Worm (Caenorhabditis elegans): ENCODE measurements around the gene col-34.
"Not testable (repeated sequence)": the region's sequence is repeated elsewhere in the genome, so short reads cannot be mapped to it uniquely, and the experiment has no call there.

col-34 gene

ce11 chrIV:4204275-4204674 is 40.1 kb downstream of the col-34 start, which contains the start of gene pax-2:
Gene pax-2, minus strand, starts transcription at chrIV:4204375.
- TF ChIP-seq ama-1 (optimal IDR thresholded peaks at IDR 0.05) (no peak), dmd-4 (tag; optimal IDR thresholded peaks at IDR 0.05) (no peak), blmp-1 (tag; optimal IDR thresholded peaks at IDR 0.05; ENCODE audit: insufficient read depth) (no peak), lsy-2 (tag; optimal IDR thresholded peaks at IDR 0.05) (no peak), F13H6.1 (tag; optimal IDR thresholded peaks at IDR 0.05) (no peak), peb-1 (tag; optimal IDR thresholded peaks at IDR 0.05) (no peak), alr-1 (tag; optimal IDR thresholded peaks at IDR 0.05) (no peak), R02D3.7 (tag; optimal IDR thresholded peaks at IDR 0.05) (no peak), ztf-4 (tag; optimal IDR thresholded peaks at IDR 0.05) (no peak)

ce11 chrIV:4197167-4197566 is 47.2 kb downstream of the col-34 start, which contains the start of gene cyp-25A6:
Gene cyp-25A6, plus strand, starts transcription at chrIV:4197467.
- not testable (repeated sequence) for TF ChIP-seq nhr-11 (tag; optimal IDR thresholded peaks at IDR 0.05); sma-3 (GFP tag; optimal IDR thresholded peaks at IDR 0.05); unc-62 (GFP tag; optimal IDR thresholded peaks at IDR 0.05)

- TF ChIP-seq alr-1, nhr-237, dmd-4 (tag; optimal IDR thresholded peaks at IDR 0.05): not testable (repeated sequence)
Measured at ce11 chrIV:4196729-4197128, 47.7 kb downstream of the col-34 start, which contains the start of gene K06B9.6. Gene K06B9.6, minus strand, starts transcription at chrIV:4196829.

All from whole organism, L2 larva.